Worm (Caenorhabditis elegans): Measurements from ENCODE around the gene mdt-19.

ce11 chrIII:2598491-2599065 is 725 bp downstream of the mdt-19 start:
- TF ChIP-seq flt-1 (GFP tag; IDR thresholded peaks at IDR 0.05) (no peak), ama-1 (optimal IDR thresholded peaks at IDR 0.05) (no peak), sea-1 (GFP tag; conservative IDR thresholded peaks at IDR 0.05) (no peak), hmbx-1 (tag; optimal IDR thresholded peaks at IDR 0.05) (no peak), tra-4 (tag; optimal IDR thresholded peaks at IDR 0.05) (no peak), hnd-1 (tag; optimal IDR thresholded peaks at IDR 0.05) (no peak), pes-1 (GFP tag; IDR thresholded peaks at IDR 0.05) (no peak), ceh-13 (GFP tag; optimal IDR thresholded peaks at IDR 0.05) (no peak), B0310.2 (tag; optimal IDR thresholded peaks at IDR 0.05) (no peak), ceh-36 (tag; optimal IDR thresholded peaks at IDR 0.05) (no peak), aly-1 (tag; optimal IDR thresholded peaks at IDR 0.05) (no peak), tbx-37 (GFP tag; conservative IDR thresholded peaks at IDR 0.05) (no peak), tbx-11 (GFP tag; IDR thresholded peaks at IDR 0.05) (no peak)
